Fruit fly (Drosophila melanogaster) whole organism, embryonic: Measurements from ENCODE around the gene SMC3.

Source experiments
- CG12299 ChIP-seq: fragments of 200-800 bp; sonication (Bioruptor generic); optimal IDR thresholded peaks from 2 replicates; lab custom pipeline; 2018; ENCODE audit warnings: missing biosample characterization, mild to moderate bottlenecking, missing genetic modification characterization
- CG15011 ChIP-seq: fragments of 200-800 bp; sonication (Bioruptor generic); optimal IDR thresholded peaks from 3 replicates; lab custom pipeline; 2018; ENCODE audit warnings: missing biosample characterization, mild to moderate bottlenecking, missing genetic modification characterization
- CG15073 ChIP-seq: fragments of 200-800 bp; sonication (Bioruptor generic); optimal IDR thresholded peaks from 2 replicates; lab custom pipeline; 2016; ENCODE audit warnings: missing biosample characterization, missing genetic modification characterization
- CG15601 ChIP-seq: fragments of 200-800 bp; sonication (Bioruptor generic); optimal IDR thresholded peaks from 3 replicates; lab custom pipeline; 2019; ENCODE audit warnings: missing biosample characterization, mild to moderate bottlenecking, missing genetic modification characterization, moderate library complexity
- CG18011 ChIP-seq: fragments of 200-800 bp; sonication (Bioruptor generic); optimal IDR thresholded peaks from 2 replicates; lab custom pipeline; 2017; ENCODE audit warnings: missing biosample characterization, missing genetic modification characterization, mild to moderate bottlenecking, moderate library complexity, missing genotype
- CG32532 ChIP-seq: fragments of 200-800 bp; sonication (Bioruptor generic); IDR thresholded peaks from 2 replicates; pipeline ENCODE4 v1.3.6; 2022; ENCODE audit warnings: missing biosample characterization, missing genetic modification characterization
- CG3726 ChIP-seq: fragments of 200-800 bp; sonication (Bioruptor generic); IDR thresholded peaks from 3 replicates; pipeline ENCODE4, ENCODE4 v1.3.6; 2022; ENCODE audit warnings: missing biosample characterization, missing genetic modification characterization
- CG4282 ChIP-seq: fragments of 200-800 bp; sonication (Bioruptor generic); optimal IDR thresholded peaks from 2 replicates; lab custom pipeline; 2016; ENCODE audit warnings: missing biosample characterization, missing genetic modification characterization
- CG4424 ChIP-seq: fragments of 200-800 bp; sonication (Bioruptor generic); optimal IDR thresholded peaks from 3 replicates; lab custom pipeline; 2016; ENCODE audit warnings: missing biosample characterization, missing genetic modification characterization
- CG4730 ChIP-seq: fragments of 200-800 bp; sonication (Bioruptor generic); IDR thresholded peaks from 2 replicates; pipeline ENCODE4 v1.3.6; 2022; ENCODE audit warnings: missing biosample characterization, missing genetic modification characterization
- CG7271 ChIP-seq: fragments of 200-800 bp; sonication (Bioruptor generic); optimal IDR thresholded peaks from 2 replicates; lab custom pipeline; 2018; ENCODE audit warnings: missing biosample characterization, mild to moderate bottlenecking, missing genetic modification characterization, moderate library complexity
- CG7987 ChIP-seq: fragments of 200-800 bp; sonication (Bioruptor generic); optimal IDR thresholded peaks from 2 replicates; lab custom pipeline; 2018; ENCODE audit warnings: missing biosample characterization, mild to moderate bottlenecking, missing genetic modification characterization, moderate library complexity
- CG8388 ChIP-seq: fragments of 200-800 bp; sonication (Bioruptor generic); optimal IDR thresholded peaks from 2 replicates; lab custom pipeline; 2019; ENCODE audit warnings: missing biosample characterization, mild to moderate bottlenecking, missing genetic modification characterization, moderate library complexity
- CG9817 ChIP-seq: fragments of 200-800 bp; sonication (Bioruptor generic); optimal IDR thresholded peaks from 2 replicates; lab custom pipeline; 2018; ENCODE audit warnings: missing biosample characterization, mild to moderate bottlenecking, missing genetic modification characterization, moderate library complexity
- CG9932 ChIP-seq: fragments of 200-800 bp; sonication (Bioruptor generic); IDR thresholded peaks from 2 replicates; pipeline ENCODE4 v1.3.6; 2022; ENCODE audit warnings: missing biosample characterization, missing genetic modification characterization
- CHES-1-like ChIP-seq: fragments of 200-800 bp; sonication (Bioruptor generic); optimal IDR thresholded peaks from 2 replicates; lab custom pipeline; 2016; ENCODE audit warnings: missing biosample characterization, missing genetic modification characterization
- CTCF ChIP-seq: fragments of 200-800 bp; sonication (Bioruptor generic); optimal IDR thresholded peaks from 2 replicates; lab custom pipeline; 2017; ENCODE audit warnings: missing biosample characterization, mild to moderate bottlenecking, missing genetic modification characterization, moderate library complexity
- Dbx ChIP-seq: fragments of 200-800 bp; sonication (Bioruptor generic); IDR thresholded peaks from 3 replicates; pipeline ENCODE4 v1.3.6; 2022; ENCODE audit warnings: missing biosample characterization, missing genetic modification characterization
- Dfd ChIP-seq, 2 experiments: fragments of >200 bp; optimal IDR thresholded peaks; 2 replicates each; lab custom pipeline; 2017; ENCODE audit warnings: missing biosample characterization in 2 of 2, missing genetic modification characterization in 2 of 2
- Drgx ChIP-seq: fragments of 200-800 bp; sonication (Bioruptor generic); IDR thresholded peaks from 2 replicates; pipeline ENCODE4 v1.3.6; 2022; ENCODE audit warnings: missing biosample characterization, missing genetic modification characterization
- E2f1 ChIP-seq: fragments of 200-800 bp; sonication (Bioruptor generic); IDR thresholded peaks from 2 replicates; pipeline ENCODE4 v1.3.6; 2022; ENCODE audit warnings: missing biosample characterization, missing genetic modification characterization
- HmgZ ChIP-seq: fragments of 200-800 bp; sonication (Bioruptor generic); optimal IDR thresholded peaks from 2 replicates; lab custom pipeline; 2018; ENCODE audit warnings: missing biosample characterization, mild to moderate bottlenecking, missing genetic modification characterization
- Hmr ChIP-seq: fragments of 200-800 bp; sonication (Bioruptor generic); optimal IDR thresholded peaks from 3 replicates; lab custom pipeline; 2017; ENCODE audit warnings: mild to moderate bottlenecking, missing biosample characterization, missing genetic modification reagents, missing genetic modification characterization
- MBD-R2 ChIP-seq: fragments of 200-800 bp; sonication (Bioruptor generic); IDR thresholded peaks from 2 replicates; pipeline ENCODE4 v1.3.6; 2022; ENCODE audit warnings: missing biosample characterization, missing genetic modification characterization
- Mrtf ChIP-seq: fragments of 200-800 bp; sonication (Bioruptor generic); IDR thresholded peaks from 3 replicates; pipeline ENCODE4 v1.3.6; 2022; ENCODE audit warnings: missing biosample characterization, missing genetic modification characterization
- Nf-YC ChIP-seq: fragments of 200-800 bp; optimal IDR thresholded peaks from 3 replicates; lab custom pipeline; 2019; ENCODE audit warnings: missing biosample characterization, mild to moderate bottlenecking, missing genetic modification characterization, moderate library complexity
- Oaz ChIP-seq: fragments of 200-800 bp; sonication (Bioruptor generic); IDR thresholded peaks from 2 replicates; pipeline ENCODE4 v1.3.6; 2022; ENCODE audit warnings: missing biosample characterization, missing genetic modification characterization
- Ravus ChIP-seq: fragments of 200-800 bp; sonication (Bioruptor generic); IDR thresholded peaks from 2 replicates; pipeline ENCODE4 v1.3.6; 2022; ENCODE audit warnings: missing biosample characterization, missing genetic modification characterization
- Rfx ChIP-seq: fragments of 200-800 bp; sonication (Bioruptor generic); IDR thresholded peaks from 2 replicates; pipeline ENCODE4 v1.3.6; 2022; ENCODE audit warnings: missing biosample characterization, missing genetic modification characterization
- Sox100B ChIP-seq: fragments of 200-800 bp; sonication (Bioruptor generic); optimal IDR thresholded peaks from 3 replicates; lab custom pipeline; 2018; ENCODE audit warnings: missing biosample characterization, mild to moderate bottlenecking, missing genetic modification characterization
- Vsx1 ChIP-seq: fragments of 200-800 bp; sonication (Bioruptor generic); optimal IDR thresholded peaks from 2 replicates; lab custom pipeline; 2017; ENCODE audit warnings: missing biosample characterization, mild to moderate bottlenecking, missing genetic modification characterization, missing genetic modification reagents
- YL-1 ChIP-seq: fragments of 200-800 bp; sonication (Bioruptor generic); optimal IDR thresholded peaks from 3 replicates; lab custom pipeline; 2017; ENCODE audit warnings: missing biosample characterization, mild to moderate bottlenecking, missing genetic modification characterization
- ash1 ChIP-seq: fragments of 200-800 bp; sonication (Bioruptor generic); optimal IDR thresholded peaks from 2 replicates; lab custom pipeline; 2018; ENCODE audit warnings: missing biosample characterization, mild to moderate bottlenecking, missing genetic modification characterization
- btn ChIP-seq: fragments of 200-800 bp; sonication (Bioruptor generic); optimal IDR thresholded peaks from 2 replicates; lab custom pipeline; 2016; ENCODE audit warnings: missing biosample characterization, missing genetic modification characterization
- cg ChIP-seq: fragments of 200-800 bp; sonication (Bioruptor generic); optimal IDR thresholded peaks from 3 replicates; lab custom pipeline; 2019; ENCODE audit warnings: missing biosample characterization, mild to moderate bottlenecking, missing genetic modification characterization, moderate library complexity
- chinmo ChIP-seq: fragments of 200-800 bp; sonication (Bioruptor generic); IDR thresholded peaks from 4 replicates; pipeline ENCODE4 v1.3.6; 2022; ENCODE audit warnings: missing biosample characterization, missing genetic modification characterization; ENCODE audit not compliant: partially characterized antibody
- dysf ChIP-seq: fragments of 200-800 bp; sonication (Bioruptor generic); IDR thresholded peaks from 3 replicates; pipeline ENCODE4 v1.3.6; 2022; ENCODE audit warnings: missing biosample characterization, missing genetic modification characterization
- hkb ChIP-seq, 2 experiments: fragments of 200-800 bp in 1 of 2; fragments of >200 bp in 1 of 2; sonication (Bioruptor generic) in 1 of 2; IDR thresholded peaks in 1 of 2; optimal IDR thresholded peaks in 1 of 2; 2 replicates each; pipeline versions ENCODE4 v1.3.6 to Lab custom; 2017 to 2022; ENCODE audit warnings: missing biosample characterization in 1 of 2, missing genetic modification characterization in 1 of 2
- insv ChIP-seq, 2 experiments: fragments of 200-800 bp; sonication (Bioruptor generic); optimal IDR thresholded peaks; 3 replicates each; lab custom pipeline; 2016 to 2018; ENCODE audit warnings: missing biosample characterization in 2 of 2, missing genetic modification characterization in 2 of 2
- jigr1 ChIP-seq: fragments of 200-800 bp; sonication (Bioruptor generic); IDR thresholded peaks from 3 replicates; pipeline ENCODE4 v1.3.6; 2022; ENCODE audit warnings: missing biosample characterization, missing genetic modification characterization
- lov ChIP-seq, 2 experiments: fragments of 200-800 bp in 1 of 2; fragments of >200 bp in 1 of 2; sonication (Bioruptor generic) in 1 of 2; IDR thresholded peaks in 1 of 2; optimal IDR thresholded peaks in 1 of 2; 2 replicates in 1 of 2; 3 replicates in 1 of 2; pipeline versions ENCODE4 v1.3.6 to Lab custom; 2017 to 2022; ENCODE audit warnings: missing biosample characterization in 1 of 2, missing genetic modification characterization in 1 of 2
- mld ChIP-seq: fragments of 200-800 bp; sonication (Bioruptor generic); IDR thresholded peaks from 3 replicates; pipeline ENCODE4 v1.3.6; 2022; ENCODE audit warnings: missing biosample characterization, missing genetic modification characterization; ENCODE audit not compliant: partially characterized antibody
- nmo ChIP-seq: fragments of 200-800 bp; sonication (Bioruptor generic); optimal IDR thresholded peaks from 2 replicates; lab custom pipeline; 2018; ENCODE audit warnings: missing biosample characterization, mild to moderate bottlenecking, missing genetic modification characterization, moderate library complexity
- org-1 ChIP-seq: fragments of 200-800 bp; sonication (Bioruptor generic); optimal IDR thresholded peaks from 2 replicates; lab custom pipeline; 2017; ENCODE audit warnings: missing biosample characterization, missing genetic modification characterization
- pum ChIP-seq: fragments of 200-800 bp; sonication (Bioruptor generic); optimal IDR thresholded peaks from 2 replicates; lab custom pipeline; 2016; ENCODE audit warnings: missing biosample characterization, missing genetic modification characterization
- salm ChIP-seq: fragments of 200-800 bp; sonication (Bioruptor generic); optimal IDR thresholded peaks from 2 replicates; lab custom pipeline; 2018; ENCODE audit warnings: missing biosample characterization, mild to moderate bottlenecking, missing genetic modification characterization
- sima ChIP-seq: fragments of 200-800 bp; sonication (Bioruptor generic); optimal IDR thresholded peaks from 2 replicates; lab custom pipeline; 2016; ENCODE audit warnings: missing biosample characterization, missing genetic modification characterization
- ssp ChIP-seq: fragments of 200-800 bp; sonication (Bioruptor generic); IDR thresholded peaks from 2 replicates; pipeline ENCODE4 v1.3.6; 2022; ENCODE audit warnings: missing biosample characterization, missing genetic modification characterization
- sug ChIP-seq: fragments of 200-800 bp; optimal IDR thresholded peaks from 2 replicates; lab custom pipeline; 2019; ENCODE audit warnings: missing biosample characterization, mild to moderate bottlenecking, missing genetic modification characterization, moderate library complexity
- tll ChIP-seq, 2 experiments: fragments of 200-800 bp in 1 of 2; fragments of >200 bp in 1 of 2; sonication (Bioruptor generic) in 1 of 2; optimal IDR thresholded peaks; 2 replicates each; lab custom pipeline; 2017 to 2019; ENCODE audit warnings: missing biosample characterization in 2 of 2, missing genetic modification characterization in 2 of 2, mild to moderate bottlenecking in 1 of 2, moderate library complexity in 1 of 2

Gene SMC3

DNA sequence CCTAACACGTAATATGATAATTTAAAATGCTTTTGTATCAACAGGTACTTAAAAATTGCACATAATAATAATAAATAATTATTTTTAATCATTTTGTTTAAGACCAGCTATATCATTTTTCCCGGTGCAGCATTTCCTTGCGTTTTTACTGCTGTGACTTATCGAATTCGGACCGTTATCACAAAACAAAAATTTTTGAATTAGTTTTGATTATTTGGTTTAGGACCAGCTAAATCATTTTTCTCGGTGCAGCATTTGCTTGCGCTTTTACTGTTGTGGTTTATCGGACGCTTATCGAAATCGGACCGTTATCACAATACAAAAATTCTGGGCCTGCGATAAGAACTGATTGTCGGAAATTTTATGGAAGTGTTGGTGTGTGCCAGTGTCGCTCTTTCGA lies 40.7 kb downstream of the SMC3 start (continued):
- TF ChIP-seq Nf-YC (tag; lab: Kevin White, UChicago) (peak; percentile 54), hkb (optimal IDR thresholded peaks at IDR 0.05; lab: Kevin White, UChicago) (no peak), hkb (GFP tag; IDR thresholded peaks at IDR 0.05; lab: Robert Waterston, UW) (peak; percentile 86), HmgZ (tag; lab: Kevin White, UChicago) (peak; percentile 83), Sox100B (GFP tag; lab: Kevin White, UChicago) (peak; percentile 86), CG3726 (GFP tag; lab: Robert Waterston, UW) (no peak), org-1 (GFP tag; lab: Kevin White, UChicago) (peak; percentile 74), CG9932 (GFP tag; lab: Robert Waterston, UW) (peak; percentile 60), Mrtf (GFP tag; lab: Robert Waterston, UW) (peak; percentile 75; the same call in 2 of the 3 replicates), pum (peak; percentile 43), CHES-1-like (peak; percentile 47), CG15073 (GFP tag; lab: Kevin White, UChicago) (peak; percentile 19), btn (GFP tag; lab: Kevin White, UChicago) (no peak), sug (tag; lab: Kevin White, UChicago) (no peak), CG12299 (peak; percentile 53), CG15011 (GFP tag; lab: Kevin White, UChicago) (peak; percentile 60), lov (optimal IDR thresholded peaks at IDR 0.05; lab: Kevin White, UChicago) (no peak), lov (GFP tag; IDR thresholded peaks at IDR 0.05; lab: Robert Waterston, UW) (0 out of 3 replicates have a peak, but pooled peaks have one; percentile 53), CTCF (GFP tag; lab: Kevin White, UChicago) (peak; percentile 47), sima (GFP tag; lab: Kevin White, UChicago) (no peak), CG7987 (GFP tag; lab: Kevin White, UChicago) (peak; percentile 38), Dbx (GFP tag; lab: Robert Waterston, UW) (peak; percentile 73; the same call in 2 of the 3 replicates), nmo (GFP tag; lab: Kevin White, UChicago) (peak; percentile 83), mld (GFP tag; lab: Robert Waterston, UW) (no peak), CG4282 (GFP tag; lab: Kevin White, UChicago) (no peak), Ravus (peak; percentile 49; the same call in 1 of the 2 replicates), jigr1 (GFP tag; lab: Robert Waterston, UW) (no peak), CG8388 (GFP tag; lab: Kevin White, UChicago) (peak; percentile 74), Drgx (GFP tag; lab: Robert Waterston, UW) (peak; percentile 74), E2f1 (GFP tag; lab: Robert Waterston, UW) (peak; percentile 81), ash1 (peak; percentile 2), salm (tag; lab: Kevin White, UChicago) (peak; percentile 76), CG9817 (tag; lab: Kevin White, UChicago) (peak; percentile 53), insv (GFP tag; optimal IDR thresholded peaks at IDR 0.05; lab: Kevin White, UChicago) (peak in 1 of 2 experiments; percentile 32), MBD-R2 (GFP tag; lab: Robert Waterston, UW) (peak; percentile 47), Vsx1 (GFP tag; lab: Kevin White, UChicago) (peak; percentile 51), CG15601 (tag; lab: Kevin White, UChicago) (peak; percentile 55), tll (GFP tag; optimal IDR thresholded peaks at IDR 0.05; lab: Kevin White, UChicago) (no peak), Hmr (peak; percentile 85), Dfd (GFP tag; optimal IDR thresholded peaks at IDR 0.05; lab: Kevin White, UChicago) (no peak), cg (no peak), YL-1 (GFP tag; lab: Kevin White, UChicago) (no peak), dysf (GFP tag; lab: Robert Waterston, UW) (peak; percentile 86; the same call in 2 of the 3 replicates), CG4424 (GFP tag; lab: Kevin White, UChicago) (peak; percentile 76), CG7271 (no peak), ssp (GFP tag; lab: Robert Waterston, UW) (peak; percentile 19; the same call in 1 of the 2 replicates), Oaz (GFP tag; lab: Robert Waterston, UW) (no peak; the same call in 1 of the 2 replicates), CG18011 (peak; percentile 70), chinmo (no peak), CG4730 (no peak), Rfx (GFP tag; lab: Robert Waterston, UW) (peak; percentile 84), CG32532 (GFP tag; lab: Robert Waterston, UW) (peak; percentile 80; the same call in 1 of the 2 replicates)
